Worm (Caenorhabditis elegans) whole organism, L2 larva: ENCODE data around the gene mdt-6.
A peak's percentile ranks its signal among the peaks of the same experiment; 100 is the strongest.

Source experiments
- F13H6.1 ChIP-seq: sonication (generic microtip); optimal IDR thresholded peaks from 2 replicates; lab custom pipeline; 2016; ENCODE audit warnings: missing genetic modification characterization, missing compliant biosample characterization
- alr-1 ChIP-seq: fragments of 150-350 bp; optimal IDR thresholded peaks from 2 replicates; lab custom pipeline; 2014; ENCODE audit warnings: missing biosample characterization, missing genetic modification characterization
- aly-2 ChIP-seq: fragments of 150-350 bp; optimal IDR thresholded peaks from 2 replicates; lab custom pipeline; 2014; ENCODE audit warnings: missing biosample characterization, missing genetic modification characterization
- ceh-82 ChIP-seq: fragments of 150-350 bp; optimal IDR thresholded peaks from 2 replicates; lab custom pipeline; 2014; ENCODE audit warnings: missing biosample characterization, missing genetic modification characterization
- lin-11 ChIP-seq: fragments of 150-350 bp; sonication (generic microtip); optimal IDR thresholded peaks from 2 replicates; lab custom pipeline; 2014; ENCODE audit warnings: missing biosample characterization, missing genetic modification characterization, inconsistent platforms, mixed read lengths
- mdl-1 ChIP-seq, 2 experiments: fragments of 150-350 bp in 1 of 2; sonication (generic microtip) in 1 of 2; optimal IDR thresholded peaks; 2 replicates each; lab custom pipeline; 2017; ENCODE audit warnings: missing biosample characterization in 2 of 2, missing genetic modification characterization in 2 of 2
- nhr-25 ChIP-seq: fragments of 150-350 bp; sonication (generic microtip); optimal IDR thresholded peaks from 3 replicates; lab custom pipeline; 2014; ENCODE audit warnings: missing biosample characterization, missing genetic modification characterization
- nhr-77 ChIP-seq: fragments of 150-350 bp; optimal IDR thresholded peaks from 2 replicates; lab custom pipeline; 2014; ENCODE audit warnings: missing biosample characterization, missing genetic modification characterization
- unc-62 ChIP-seq: fragments of 150-350 bp; optimal IDR thresholded peaks from 2 replicates; lab custom pipeline; 2014; ENCODE audit warnings: missing biosample characterization, missing genetic modification reagents, missing genetic modification characterization
- ztf-4 ChIP-seq: fragments of 150-350 bp; optimal IDR thresholded peaks from 2 replicates; lab custom pipeline; 2014; ENCODE audit warnings: missing biosample characterization, missing genetic modification characterization

ce11 chrV:7093720-7094401 lies 34.4 kb upstream of the mdt-6 start, which contains the start of gene nhr-135:
- TF ChIP-seq aly-2 (tag; lab: Kevin White, UChicago) = no peak
- TF ChIP-seq unc-62 (GFP tag; lab: Kevin White, UChicago) = no peak
- TF ChIP-seq alr-1 (tag; lab: Kevin White, UChicago) = no peak
- no peak for TF ChIP-seq nhr-77 (tag; lab: Kevin White, UChicago)
- TF ChIP-seq F13H6.1 (tag; lab: Kevin White, UChicago) = peak; percentile 56
- TF ChIP-seq ceh-82 (tag; lab: Kevin White, UChicago) = no peak
- no peak for TF ChIP-seq lin-11 (tag; lab: Kevin White, UChicago)
- TF ChIP-seq nhr-25 (tag; lab: Kevin White, UChicago) = peak; percentile 70
- peak; percentile 52 to 76 for TF ChIP-seq mdl-1 (tag; optimal IDR thresholded peaks at IDR 0.05; lab: Kevin White, UChicago)
- TF ChIP-seq ztf-4 (tag; lab: Kevin White, UChicago) = no peak
